Fruit fly (Drosophila melanogaster): ENCODE results near the gene CG16965.

- TF ChIP-seq CG8478 (optimal IDR thresholded peaks at IDR 0.05) (no peak), CTCF (optimal IDR thresholded peaks at IDR 0.05) (no peak)
Observed at dm6 chr2L:12005436-12006396, 24.3 kb downstream of the CG16965 start.

All from S2 (cell line).